Worm (Caenorhabditis elegans): ENCODE data around the gene gur-5.
A peak's percentile ranks its signal among the peaks of the same experiment; 100 is the strongest.

Gene gur-5

DNA sequence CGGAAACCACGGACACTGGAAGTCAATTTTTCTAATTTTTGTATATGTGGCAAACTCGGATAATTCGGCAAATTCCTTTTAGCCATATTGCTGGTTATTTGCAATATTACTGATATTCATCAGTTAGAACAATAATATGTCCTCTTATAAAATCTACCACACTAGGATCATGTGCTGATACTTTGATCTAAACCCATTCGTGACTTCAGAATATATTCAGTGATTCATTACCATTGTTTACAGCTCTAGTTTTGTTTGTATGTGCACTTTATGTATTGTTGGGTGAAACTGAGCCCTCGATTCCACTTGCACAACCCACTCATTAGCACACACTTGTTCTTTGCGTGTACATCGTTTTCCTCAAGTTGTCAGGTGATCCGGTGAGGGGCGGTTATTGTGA lies 21.1 kb downstream of the gur-5 start:
- TF ChIP-seq ZK546.5 (tag; optimal IDR thresholded peaks at IDR 0.05) (no peak), pha-4 (tag; optimal IDR thresholded peaks at IDR 0.05) (peak; percentile 55)

DNA sequence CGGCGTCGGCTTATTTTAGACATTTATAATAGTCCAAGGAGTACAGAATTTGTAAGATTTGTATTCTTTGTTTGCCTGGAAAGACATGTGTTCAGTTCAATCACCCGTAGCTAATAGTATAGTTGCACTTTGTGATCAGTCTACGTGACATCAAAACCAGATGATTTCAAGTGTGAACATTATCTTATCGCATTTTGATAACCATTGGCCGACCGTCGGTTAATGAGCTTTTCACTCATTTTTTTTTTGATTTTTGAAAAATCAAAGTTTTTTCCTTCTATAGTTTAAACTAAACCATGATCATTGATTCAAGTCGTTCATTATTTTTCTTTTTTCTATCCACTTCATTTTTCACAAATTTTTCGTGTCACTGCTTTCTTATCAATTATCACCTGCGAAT lies 22.1 kb downstream of the gur-5 start:
- TF ChIP-seq jun-1 (tag; optimal IDR thresholded peaks at IDR 0.05) = no peak
- no peak for TF ChIP-seq mdl-1 (tag; optimal IDR thresholded peaks at IDR 0.05)
- TF ChIP-seq hmg-11 (tag; optimal IDR thresholded peaks at IDR 0.05) = no peak
- TF ChIP-seq ceh-28 (tag; optimal IDR thresholded peaks at IDR 0.05) = no peak
- no peak for TF ChIP-seq ztf-11 (tag; optimal IDR thresholded peaks at IDR 0.05)
- no peak for TF ChIP-seq daf-12 (tag; optimal IDR thresholded peaks at IDR 0.05)
- TF ChIP-seq mml-1 (tag; optimal IDR thresholded peaks at IDR 0.05) = no peak
- peak; percentile 90 for TF ChIP-seq elt-2 (tag; optimal IDR thresholded peaks at IDR 0.05)
- TF ChIP-seq nhr-76 (tag; optimal IDR thresholded peaks at IDR 0.05) = no peak
- peak; percentile 84 for TF ChIP-seq pqm-1 (tag; optimal IDR thresholded peaks at IDR 0.05)
- no peak for TF ChIP-seq elt-3 (tag; optimal IDR thresholded peaks at IDR 0.05)

DNA sequence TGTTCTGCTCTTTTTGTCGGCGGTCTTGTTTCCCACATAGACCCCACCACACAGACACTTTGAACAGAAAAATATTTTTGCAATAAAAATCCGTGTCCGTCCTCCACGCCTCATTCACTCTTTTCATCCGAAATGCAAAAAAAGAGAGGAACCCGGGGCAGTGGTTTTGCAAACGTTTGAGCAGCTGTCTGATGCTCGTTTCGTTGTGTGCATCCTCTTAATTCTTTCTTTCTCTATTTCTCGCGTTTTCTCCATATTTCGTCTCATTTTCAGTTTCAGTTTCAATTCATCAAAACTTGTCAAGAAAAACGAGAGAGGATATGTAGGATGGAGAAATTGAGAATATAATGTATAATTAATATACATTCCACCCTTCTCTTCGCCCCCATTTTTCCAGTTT lies 23.8 kb downstream of the gur-5 start:
- TF ChIP-seq nfya-1 (tag; optimal IDR thresholded peaks at IDR 0.05; ENCODE audit: insufficient read depth) (peak; percentile 48), lin-39 (tag; optimal IDR thresholded peaks at IDR 0.05) (peak; percentile 25), fkh-2 (tag; optimal IDR thresholded peaks at IDR 0.05) (no peak), nhr-12 (tag; optimal IDR thresholded peaks at IDR 0.05) (no peak), daf-12 (tag; optimal IDR thresholded peaks at IDR 0.05) (no peak), ama-1 (optimal IDR thresholded peaks at IDR 0.05) (no peak), ceh-16 (tag; optimal IDR thresholded peaks at IDR 0.05) (no peak)

DNA sequence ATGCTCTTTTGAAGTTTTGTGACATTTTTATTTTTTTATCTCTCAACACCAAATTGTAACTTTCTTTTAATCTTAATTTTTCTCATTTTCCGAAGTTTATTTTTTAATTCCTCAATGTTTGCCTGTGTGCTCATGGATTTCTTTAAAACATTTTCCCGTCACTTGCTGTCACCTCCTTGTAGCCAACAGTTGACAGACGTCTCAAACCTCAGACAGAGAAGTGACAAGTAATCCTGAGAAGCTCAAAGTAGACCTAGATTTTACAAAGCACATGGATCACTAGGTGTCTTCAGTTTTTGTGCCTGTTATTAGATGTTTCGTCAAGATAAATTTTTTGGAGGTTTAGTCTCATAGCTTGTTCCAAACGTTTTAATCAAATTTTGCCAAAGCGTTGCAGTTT lies 24.6 kb downstream of the gur-5 start:
- TF ChIP-seq unc-62 (GFP tag; optimal IDR thresholded peaks at IDR 0.05) (peak; percentile 11), egl-27 (tag; optimal IDR thresholded peaks at IDR 0.05) (no peak)

DNA sequence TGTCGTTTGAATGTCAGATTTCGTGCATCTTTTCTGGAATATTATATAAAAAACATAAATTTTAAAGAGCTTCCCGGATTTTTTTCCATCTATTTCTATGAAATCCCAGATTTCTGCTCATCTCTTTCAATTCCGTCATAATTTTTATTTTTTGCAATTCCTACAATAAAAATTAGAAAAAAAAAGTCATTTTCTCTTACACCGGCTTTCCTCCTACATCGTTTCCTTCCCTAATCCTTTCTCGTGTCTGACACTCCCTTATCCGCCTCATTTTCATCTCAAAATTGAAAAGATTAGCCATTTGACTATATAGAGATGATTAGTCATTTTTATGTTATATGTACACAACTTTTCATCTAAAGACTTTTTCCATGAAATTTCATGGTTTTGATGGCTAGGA lies 25.7 kb downstream of the gur-5 start:
- TF ChIP-seq nhr-11 (tag; optimal IDR thresholded peaks at IDR 0.05) = no peak
- no peak for TF ChIP-seq ceh-82 (tag; optimal IDR thresholded peaks at IDR 0.05)
- TF ChIP-seq unc-62 (GFP tag; optimal IDR thresholded peaks at IDR 0.05) = no peak
- TF ChIP-seq nhr-67 (tag; optimal IDR thresholded peaks at IDR 0.05) = no peak
- TF ChIP-seq tbx-2 (tag; optimal IDR thresholded peaks at IDR 0.05) = no peak
- TF ChIP-seq aly-2 (tag; optimal IDR thresholded peaks at IDR 0.05) = no peak
- TF ChIP-seq nhr-12 (tag; optimal IDR thresholded peaks at IDR 0.05) = no peak

DNA sequence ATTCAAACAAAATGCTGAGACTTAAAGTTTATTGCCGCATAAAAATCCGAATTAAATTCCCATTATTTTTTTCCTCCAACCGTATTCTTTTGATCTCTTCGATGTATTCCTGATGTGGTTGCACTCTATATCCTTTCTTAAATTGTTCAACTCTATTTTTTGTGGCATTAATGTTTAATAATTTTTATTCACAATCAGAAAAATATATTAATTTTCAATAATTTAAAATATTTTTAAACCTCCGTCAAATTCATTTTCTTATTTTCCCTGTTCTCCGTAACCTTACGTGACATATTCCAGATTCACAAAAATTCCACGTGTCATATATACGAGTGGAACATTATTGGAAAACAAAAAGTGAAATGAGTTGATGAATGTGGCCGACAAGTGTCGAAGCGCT lies 26.6 kb downstream of the gur-5 start, which contains the start of gene gcy-12:
Gene gcy-12 (plus strand): TSS at position 301 of the 400 bp plus-strand sequence.
- no peak for TF ChIP-seq nhr-11 (tag; optimal IDR thresholded peaks at IDR 0.05)
- TF ChIP-seq ztf-11 (tag; optimal IDR thresholded peaks at IDR 0.05) = no peak
- no peak for TF ChIP-seq egl-5 (tag; optimal IDR thresholded peaks at IDR 0.05)
- no peak for TF ChIP-seq elt-3 (tag; optimal IDR thresholded peaks at IDR 0.05)
- no peak for TF ChIP-seq ceh-82 (tag; optimal IDR thresholded peaks at IDR 0.05)
- no peak for TF ChIP-seq daf-12 (tag; optimal IDR thresholded peaks at IDR 0.05)
- TF ChIP-seq fkh-10 (GFP tag; optimal IDR thresholded peaks at IDR 0.05) = no peak
- TF ChIP-seq ZK546.5 (tag; optimal IDR thresholded peaks at IDR 0.05) = no peak
- TF ChIP-seq fos-1 (tag; optimal IDR thresholded peaks at IDR 0.05) = no peak
- no peak for TF ChIP-seq nhr-43 (tag; optimal IDR thresholded peaks at IDR 0.05; ENCODE audit: poor library complexity, severe bottlenecking)
- no peak for TF ChIP-seq mdl-1 (tag; optimal IDR thresholded peaks at IDR 0.05)
- TF ChIP-seq unc-62 (GFP tag; optimal IDR thresholded peaks at IDR 0.05) = no peak
- TF ChIP-seq ceh-16 (tag; optimal IDR thresholded peaks at IDR 0.05) = no peak
- no peak for TF ChIP-seq skn-1 (tag; optimal IDR thresholded peaks at IDR 0.05)
- no peak for TF ChIP-seq nhr-23 (tag; optimal IDR thresholded peaks at IDR 0.05)
- TF ChIP-seq nhr-76 (tag; optimal IDR thresholded peaks at IDR 0.05) = no peak
- no peak for TF ChIP-seq nhr-237 (tag; optimal IDR thresholded peaks at IDR 0.05)

Measured in whole organism, L3 larva.